Worm (Caenorhabditis elegans) whole organism, L4 larva: ENCODE results near the gene egl-21.

ENCODE experiments used
- F10B5.3 ChIP-seq: sonication (generic microtip); optimal IDR thresholded peaks from 2 replicates; lab custom pipeline; 2016; ENCODE audit warnings: mild to moderate bottlenecking, missing genetic modification characterization, missing compliant biosample characterization
- Y105C5A.15 ChIP-seq: fragments of 200-800 bp; sonication (Bioruptor generic); IDR thresholded peaks from 2 replicates; pipeline ENCODE4 v1.3.6; 2022; ENCODE audit warnings: missing genetic modification characterization, missing compliant biosample characterization
- ama-1 ChIP-seq: fragments of 150-350 bp; optimal IDR thresholded peaks from 2 replicates; lab custom pipeline; 2014; ENCODE audit warnings: inconsistent platforms, mixed read lengths
- cey-2 ChIP-seq: sonication (generic microtip); optimal IDR thresholded peaks from 3 replicates; lab custom pipeline; 2017; ENCODE audit warnings: missing genetic modification characterization, mild to moderate bottlenecking, missing compliant biosample characterization, antibody characterized with exemption, borderline replicate concordance; ENCODE audit not compliant: insufficient read depth
- dve-1 ChIP-seq: sonication (generic microtip); optimal IDR thresholded peaks from 2 replicates; lab custom pipeline; 2017; ENCODE audit warnings: antibody characterized with exemption, mild to moderate bottlenecking, missing genetic modification characterization, missing compliant biosample characterization; ENCODE audit not compliant: insufficient read depth
- fkh-10 ChIP-seq: fragments of 150-350 bp; optimal IDR thresholded peaks from 2 replicates; lab custom pipeline; 2014; ENCODE audit warnings: missing biosample characterization, missing genetic modification reagents, missing genetic modification characterization
- fos-1 ChIP-seq: fragments of 150-350 bp; optimal IDR thresholded peaks from 2 replicates; lab custom pipeline; 2014; ENCODE audit warnings: missing biosample characterization, missing genetic modification characterization
- lir-3 ChIP-seq: sonication (generic microtip); optimal IDR thresholded peaks from 2 replicates; lab custom pipeline; 2016; ENCODE audit warnings: mild to moderate bottlenecking, missing genetic modification characterization, missing compliant biosample characterization
- madf-5 ChIP-seq, 2 experiments: fragments of 200-800 bp; sonication (Bioruptor generic); IDR thresholded peaks; 2 replicates each; pipeline ENCODE4 v1.3.6; 2022; ENCODE audit warnings: missing compliant biosample characterization in 2 of 2, missing genetic modification characterization in 2 of 2
- nhr-10 ChIP-seq: fragments of 150-350 bp; optimal IDR thresholded peaks from 2 replicates; lab custom pipeline; 2014; ENCODE audit warnings: missing biosample characterization, missing genetic modification characterization
- skn-1 ChIP-seq: fragments of 150-350 bp; optimal IDR thresholded peaks from 2 replicates; lab custom pipeline; 2014; ENCODE audit warnings: missing biosample characterization, missing genetic modification characterization
- unc-39 ChIP-seq: sonication (generic microtip); optimal IDR thresholded peaks from 2 replicates; lab custom pipeline; 2017; ENCODE audit warnings: missing biosample characterization, missing genetic modification characterization

- TF ChIP-seq Y105C5A.15 (GFP tag; lab: Robert Waterston, UW) (no peak), nhr-10 (tag; lab: Kevin White, UChicago) (no peak), lir-3 (no peak), unc-39 (tag; lab: Kevin White, UChicago) (no peak), ama-1 (lab: Kevin White, UChicago) (no peak), skn-1 (tag; lab: Kevin White, UChicago) (no peak), F10B5.3 (tag; lab: Kevin White, UChicago) (no peak), cey-2 (no peak), madf-5 (GFP tag; IDR thresholded peaks at IDR 0.05; lab: Robert Waterston, UW) (no peak), fos-1 (no peak), fkh-10 (GFP tag; lab: Kevin White, UChicago) (no peak), dve-1 (tag; lab: Kevin White, UChicago) (no peak)
Measured at ce11 chrIV:10462608-10463007, 19.0 kb downstream of the egl-21 start.
